Fruit fly (Drosophila melanogaster): ENCODE results near the gene CG11322.

CG11322 gene

dm6 chr2L:6800794-6801193 is 41.4 kb upstream of the CG11322 start, which contains the start of gene CG17376:
Gene CG17376, minus strand, starts transcription at chr2L:6800894.
- TF ChIP-seq twi (tag; optimal IDR thresholded peaks at IDR 0.05) = no peak
- TF ChIP-seq CG6654 (GFP tag; optimal IDR thresholded peaks at IDR 0.05) = no peak
- no peak for TF ChIP-seq CG43689 (GFP tag; IDR thresholded peaks at IDR 0.05)
- no peak for TF ChIP-seq pum (GFP tag; optimal IDR thresholded peaks at IDR 0.05)
- no peak for TF ChIP-seq CG7928 (GFP tag; optimal IDR thresholded peaks at IDR 0.05)
- no peak for TF ChIP-seq H15 (GFP tag; IDR thresholded peaks at IDR 0.05)
- TF ChIP-seq CG15479 (GFP tag; optimal IDR thresholded peaks at IDR 0.05) = no peak
- no peak for TF ChIP-seq caup (GFP tag; optimal IDR thresholded peaks at IDR 0.05; ENCODE audit: severe bottlenecking)

dm6 chr2L:6799551-6799950 is 40.1 kb upstream of the CG11322 start:
- TF ChIP-seq Opbp (GFP tag; IDR thresholded peaks at IDR 0.05; ENCODE audit: partially characterized antibody) (0 out of 3 replicates have a peak, but pooled peaks have one; percentile 33), Bdp1 (GFP tag; optimal IDR thresholded peaks at IDR 0.05) (peak; percentile 86), CG16813 (GFP tag; IDR thresholded peaks at IDR 0.05; ENCODE audit: partially characterized antibody) (peak; percentile 42; the same call in 2 of the 3 replicates), amos (GFP tag; IDR thresholded peaks at IDR 0.05; ENCODE audit: partially characterized antibody) (peak; percentile 57; the same call in 1 of the 2 replicates), CG15601 (tag; optimal IDR thresholded peaks at IDR 0.05) (no peak), CG30020 (tag; optimal IDR thresholded peaks at IDR 0.05) (no peak), ham (GFP tag; IDR thresholded peaks at IDR 0.05) (no peak), CG6791 (GFP tag; IDR thresholded peaks at IDR 0.05; ENCODE audit: partially characterized antibody) (peak; percentile 55; the same call in 1 of the 3 replicates)

DNA sequence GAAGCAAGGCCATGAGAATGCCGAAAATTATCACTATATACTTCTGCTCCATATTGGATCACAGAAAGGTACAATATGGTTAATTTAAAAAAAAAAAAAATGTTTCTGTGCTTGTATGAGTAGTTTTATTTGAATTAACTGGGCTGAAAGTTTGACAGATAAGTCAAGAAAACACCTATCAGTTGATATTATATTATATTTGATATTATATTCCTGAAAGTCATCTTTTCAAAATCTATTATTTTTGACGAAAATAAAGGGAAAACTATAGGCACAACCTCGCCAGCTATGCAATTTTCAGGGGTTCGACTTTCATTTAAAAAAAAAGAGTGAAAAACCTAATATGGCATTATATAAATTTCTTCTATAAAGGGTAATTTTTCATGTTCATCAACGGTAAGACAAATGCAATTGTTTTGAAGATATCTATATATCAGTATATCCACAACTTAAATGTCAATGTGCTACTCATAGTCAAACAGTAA is 39.4 kb upstream of the CG11322 start, which contains the start of the genes nrv2 and CG43610:
Gene nrv2 (minus strand): TSS at position 101 of the 485 bp plus-strand sequence.
Gene CG43610 (plus strand): TSS at position 435 of the 485 bp plus-strand sequence.
- TF ChIP-seq Sin3A (optimal IDR thresholded peaks at IDR 0.05) (no peak), caup (GFP tag; optimal IDR thresholded peaks at IDR 0.05; ENCODE audit: severe bottlenecking) (no peak), tio (GFP tag; optimal IDR thresholded peaks at IDR 0.05) (no peak), klu (GFP tag; IDR thresholded peaks at IDR 0.05) (no peak), slp2 (GFP tag; optimal IDR thresholded peaks at IDR 0.05) (no peak), Ets97D (GFP tag; optimal IDR thresholded peaks at IDR 0.05) (no peak), ase (GFP tag; IDR thresholded peaks at IDR 0.05) (no peak), wek (GFP tag; optimal IDR thresholded peaks at IDR 0.05) (no peak), CG11560 (tag; IDR thresholded peaks at IDR 0.05) (no peak)

DNA sequence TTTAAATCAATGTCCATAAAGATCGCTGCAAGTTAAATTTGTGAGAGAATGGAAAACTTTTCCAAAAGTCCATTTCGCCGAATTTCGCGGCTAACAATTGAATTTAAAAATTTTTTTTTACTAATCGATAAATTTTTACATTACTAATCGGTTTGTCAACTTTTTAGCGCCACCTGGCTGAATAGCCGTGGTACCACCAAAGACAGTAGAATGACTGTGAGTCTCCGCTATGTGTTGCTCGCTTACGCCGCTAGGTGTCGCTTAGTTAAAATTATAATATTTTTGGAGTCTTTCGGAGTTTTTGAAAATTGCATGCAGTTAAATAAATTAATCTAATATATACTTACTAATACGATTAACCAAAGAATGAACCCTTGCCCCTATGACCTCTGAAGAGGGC is 38.0 kb upstream of the CG11322 start:
- TF ChIP-seq CG18011 (GFP tag; optimal IDR thresholded peaks at IDR 0.05) (no peak), Hr3 (GFP tag; optimal IDR thresholded peaks at IDR 0.05) (peak; percentile 34), insv (GFP tag; optimal IDR thresholded peaks at IDR 0.05) (peak in 1 of 2 experiments; percentile 51), Bdp1 (GFP tag; optimal IDR thresholded peaks at IDR 0.05) (peak; percentile 52), CG16813 (GFP tag; IDR thresholded peaks at IDR 0.05; ENCODE audit: partially characterized antibody) (peak; percentile 41; the same call in 1 of the 3 replicates), dmrt99B (tag; optimal IDR thresholded peaks at IDR 0.05) (peak; percentile 4), nmo (GFP tag; optimal IDR thresholded peaks at IDR 0.05) (peak; percentile 63), CG14710 (tag; optimal IDR thresholded peaks at IDR 0.05) (peak; percentile 56), Ptx1 (GFP tag; IDR thresholded peaks at IDR 0.05) (0 out of 2 replicates have a peak, but pooled peaks have one; percentile 38), CG17612 (GFP tag; IDR thresholded peaks at IDR 0.05) (peak; percentile 30; the same call in 1 of the 2 replicates), Pdp1 (GFP tag; optimal IDR thresholded peaks at IDR 0.05) (peak in 1 of 2 experiments; percentile 42), CG11695 (GFP tag; IDR thresholded peaks at IDR 0.05) (no peak), CG17361 (GFP tag; IDR thresholded peaks at IDR 0.05) (peak; percentile 37; the same call in 1 of the 3 replicates), CG10267 (tag; optimal IDR thresholded peaks at IDR 0.05) (peak; percentile 63), CG11456 (GFP tag; IDR thresholded peaks at IDR 0.05) (peak; percentile 75), crc (GFP tag; optimal IDR thresholded peaks at IDR 0.05) (no peak), sna (GFP tag; IDR thresholded peaks at IDR 0.05; ENCODE audit: partially characterized antibody) (no peak), dpn (GFP tag; optimal IDR thresholded peaks at IDR 0.05) (peak; percentile 51 to 52), CG17359 (tag; optimal IDR thresholded peaks at IDR 0.05) (peak; percentile 97), CG42726 (GFP tag; IDR thresholded peaks at IDR 0.05; ENCODE audit: partially characterized antibody) (peak; percentile 76), CG9876 (GFP tag; optimal IDR thresholded peaks at IDR 0.05) (no peak), ftz-f1 (GFP tag; optimal IDR thresholded peaks at IDR 0.05) (no peak), Nf-YB (GFP tag; optimal IDR thresholded peaks at IDR 0.05) (no peak)

Measured in whole organism, embryonic.